Fruit fly (Drosophila melanogaster): ENCODE results near the gene Pde1c.
A peak's percentile ranks its signal among the peaks of the same experiment; 100 is the strongest.

Gene Pde1c

dm6 chr2L:11878812-11879328, 49.5 kb downstream of the Pde1c start:
- TF ChIP-seq CG6276 (GFP tag; optimal IDR thresholded peaks at IDR 0.05) (no peak), vri (GFP tag; optimal IDR thresholded peaks at IDR 0.05) (no peak), CG9139 (GFP tag; optimal IDR thresholded peaks at IDR 0.05) (no peak), salr (GFP tag; optimal IDR thresholded peaks at IDR 0.05) (no peak), fd59A (GFP tag; optimal IDR thresholded peaks at IDR 0.05) (no peak), dac (GFP tag; optimal IDR thresholded peaks at IDR 0.05) (no peak), CG8119 (GFP tag; IDR thresholded peaks at IDR 0.05) (no peak), CG1621 (tag; optimal IDR thresholded peaks at IDR 0.05) (no peak), CG11902 (GFP tag; optimal IDR thresholded peaks at IDR 0.05) (no peak), Sox15 (GFP tag; optimal IDR thresholded peaks at IDR 0.05) (no peak), CG8319 (GFP tag; optimal IDR thresholded peaks at IDR 0.05) (no peak), cyc (GFP tag; optimal IDR thresholded peaks at IDR 0.05) (no peak), Sox102F (GFP tag; optimal IDR thresholded peaks at IDR 0.05) (no peak), esn (GFP tag; optimal IDR thresholded peaks at IDR 0.05) (no peak), dsx (GFP tag; optimal IDR thresholded peaks at IDR 0.05; ENCODE audit: poor library complexity, severe bottlenecking) (no peak), CG7368 (GFP tag; optimal IDR thresholded peaks at IDR 0.05) (no peak), Sox14 (GFP tag; optimal IDR thresholded peaks at IDR 0.05) (no peak), CG3032 (tag; optimal IDR thresholded peaks at IDR 0.05) (no peak), achi (GFP tag; optimal IDR thresholded peaks at IDR 0.05) (no peak), topi (GFP tag; optimal IDR thresholded peaks at IDR 0.05) (no peak)

dm6 chr2L:11874890-11875289, 53.5 kb downstream of the Pde1c start:
- peak; percentile 43; the same call in 1 of the 3 replicates for TF ChIP-seq eg (GFP tag; IDR thresholded peaks at IDR 0.05)
- TF ChIP-seq CG11294 (GFP tag; IDR thresholded peaks at IDR 0.05) = no peak
- TF ChIP-seq topi (GFP tag; optimal IDR thresholded peaks at IDR 0.05) = no peak
- no peak for TF ChIP-seq Sox102F (GFP tag; optimal IDR thresholded peaks at IDR 0.05)
- no peak for TF ChIP-seq CG34406 (GFP tag; optimal IDR thresholded peaks at IDR 0.05)
- no peak for TF ChIP-seq CG11762 (GFP tag; optimal IDR thresholded peaks at IDR 0.05; ENCODE audit: insufficient read depth)
- no peak for TF ChIP-seq CG7368 (GFP tag; optimal IDR thresholded peaks at IDR 0.05)
- no peak for TF ChIP-seq spab (GFP tag; optimal IDR thresholded peaks at IDR 0.05)
- peak; percentile 8 for TF ChIP-seq CG6276 (GFP tag; optimal IDR thresholded peaks at IDR 0.05)
- TF ChIP-seq net (GFP tag; optimal IDR thresholded peaks at IDR 0.05) = no peak
- no peak for TF ChIP-seq fkh (GFP tag; optimal IDR thresholded peaks at IDR 0.05)
- TF ChIP-seq Hr38 (GFP tag; optimal IDR thresholded peaks at IDR 0.05) = no peak
- TF ChIP-seq CG8319 (GFP tag; optimal IDR thresholded peaks at IDR 0.05) = no peak
- no peak for TF ChIP-seq CG1621 (tag; optimal IDR thresholded peaks at IDR 0.05)
- no peak for TF ChIP-seq esn (GFP tag; optimal IDR thresholded peaks at IDR 0.05)

- TF ChIP-seq net (GFP tag; optimal IDR thresholded peaks at IDR 0.05) (no peak), eg (GFP tag; IDR thresholded peaks at IDR 0.05) (0 out of 3 replicates have a peak, but pooled peaks have one; percentile 37), CG15336 (GFP tag; IDR thresholded peaks at IDR 0.05) (peak; percentile 14; the same call in 1 of the 2 replicates), Eip78C (GFP tag) (peak; percentile 54), CG1621 (tag; optimal IDR thresholded peaks at IDR 0.05) (no peak)
Measured at dm6 chr2L:11874232-11874765, 54.1 kb downstream of the Pde1c start.

- TF ChIP-seq CG10669 (GFP tag; optimal IDR thresholded peaks at IDR 0.05) = peak; percentile 39
- peak; percentile 41 for TF ChIP-seq spab (GFP tag; optimal IDR thresholded peaks at IDR 0.05)
- TF ChIP-seq CG16779 (tag; optimal IDR thresholded peaks at IDR 0.05) = no peak
- peak; percentile 57 for TF ChIP-seq cyc (GFP tag; optimal IDR thresholded peaks at IDR 0.05)
- peak in 1 of 2 experiments; percentile 56 for TF ChIP-seq ss (GFP tag; optimal IDR thresholded peaks at IDR 0.05)
- peak; percentile 68 for TF ChIP-seq Sox102F (GFP tag; optimal IDR thresholded peaks at IDR 0.05)
- peak; percentile 51 for TF ChIP-seq Hr39 (GFP tag; optimal IDR thresholded peaks at IDR 0.05)
- TF ChIP-seq OdsH (GFP tag; optimal IDR thresholded peaks at IDR 0.05) = peak; percentile 49
- TF ChIP-seq dac (GFP tag; optimal IDR thresholded peaks at IDR 0.05) = no peak
- TF ChIP-seq Ets21C (GFP tag; optimal IDR thresholded peaks at IDR 0.05) = peak; percentile 25
- peak; percentile 52 for TF ChIP-seq achi (GFP tag; optimal IDR thresholded peaks at IDR 0.05)
- peak; percentile 50 for TF ChIP-seq CG31627 (GFP tag; optimal IDR thresholded peaks at IDR 0.05)
- peak; percentile 66 for TF ChIP-seq lz (GFP tag; optimal IDR thresholded peaks at IDR 0.05)
- no peak for TF ChIP-seq CG15336 (GFP tag; IDR thresholded peaks at IDR 0.05)
- no peak for TF ChIP-seq net (GFP tag; optimal IDR thresholded peaks at IDR 0.05)
- peak; percentile 59 for TF ChIP-seq CG11902 (GFP tag; optimal IDR thresholded peaks at IDR 0.05)
- TF ChIP-seq Ets96B (tag; optimal IDR thresholded peaks at IDR 0.05) = peak; percentile 57
- peak; percentile 66 for TF ChIP-seq Smox (GFP tag; optimal IDR thresholded peaks at IDR 0.05)
- TF ChIP-seq CG6854 (GFP tag; optimal IDR thresholded peaks at IDR 0.05) = no peak
- no peak for TF ChIP-seq Hr38 (GFP tag; optimal IDR thresholded peaks at IDR 0.05)
- peak; percentile 16 for TF ChIP-seq CG11762 (GFP tag; optimal IDR thresholded peaks at IDR 0.05; ENCODE audit: insufficient read depth)
- peak; percentile 49 for TF ChIP-seq CG8632 (GFP tag; optimal IDR thresholded peaks at IDR 0.05)
- no peak for TF ChIP-seq CG9139 (GFP tag; optimal IDR thresholded peaks at IDR 0.05)
Measured at dm6 chr2L:11870867-11871452, 57.4 kb downstream of the Pde1c start.

Measured in whole organism, prepupa.